Worm (Caenorhabditis elegans): ENCODE data around the gene nas-32.

Gene nas-32

DNA sequence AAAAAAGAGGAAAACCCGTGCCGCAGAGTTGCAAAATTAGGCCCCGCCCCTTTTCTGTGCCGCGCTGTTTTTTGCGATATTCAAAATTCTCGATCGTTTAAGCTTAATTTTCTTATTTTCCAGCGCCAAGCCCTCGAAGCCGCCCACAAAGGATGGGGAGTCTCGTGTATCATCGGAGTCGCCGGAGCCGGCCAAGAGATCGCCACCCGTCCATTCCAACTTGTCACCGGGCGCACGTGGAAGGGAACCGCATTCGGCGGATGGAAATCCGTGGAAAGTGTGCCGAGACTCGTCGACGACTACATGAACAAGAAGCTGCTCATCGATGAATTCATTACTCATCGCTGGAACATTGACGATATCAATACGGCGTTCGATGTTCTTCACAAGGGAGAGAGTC is 16.7 kb upstream of the nas-32 start:
- TF ChIP-seq sox-4 (tag; optimal IDR thresholded peaks at IDR 0.05) (no peak), tbx-2 (tag; optimal IDR thresholded peaks at IDR 0.05) (no peak), ceh-9 (tag; optimal IDR thresholded peaks at IDR 0.05) (no peak), sdc-2 (tag; optimal IDR thresholded peaks at IDR 0.05) (no peak), unc-3 (GFP tag; conservative IDR thresholded peaks at IDR 0.05) (no peak), unc-3 (tag; optimal IDR thresholded peaks at IDR 0.05) (no peak), ceh-18 (tag; optimal IDR thresholded peaks at IDR 0.05) (no peak), unc-86 (tag; optimal IDR thresholded peaks at IDR 0.05) (no peak)

DNA sequence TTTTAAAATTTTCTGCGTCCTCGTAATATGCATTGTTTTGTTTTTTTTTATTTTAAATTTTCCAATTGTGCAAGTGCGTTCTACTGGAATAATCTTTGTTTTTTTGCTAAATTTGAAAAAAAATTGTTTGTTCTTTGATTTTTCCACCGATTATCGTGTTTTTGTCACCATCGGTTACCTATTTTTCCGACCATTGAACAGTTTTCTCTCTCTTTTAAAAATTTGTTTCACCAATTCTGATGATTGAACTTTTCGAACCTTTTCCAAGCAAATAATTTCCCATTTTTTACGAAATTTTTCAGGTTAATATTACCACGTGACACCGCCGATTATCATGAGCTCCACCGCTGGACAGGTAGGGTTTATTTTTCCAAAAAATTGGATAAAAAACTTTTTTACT is 12.5 kb upstream of the nas-32 start, which contains the start of gene adh-5:
Gene adh-5 (plus strand): TSS at position 301 of the 400 bp plus-strand sequence.
- TF ChIP-seq K09A11.1 (tag; optimal IDR thresholded peaks at IDR 0.05; ENCODE audit: insufficient read depth) (no peak), syd-9 (tag; optimal IDR thresholded peaks at IDR 0.05) (no peak), tbx-7 (tag; optimal IDR thresholded peaks at IDR 0.05) (no peak), ceh-31 (tag; optimal IDR thresholded peaks at IDR 0.05) (no peak), ztf-16 (tag; optimal IDR thresholded peaks at IDR 0.05) (no peak)

DNA sequence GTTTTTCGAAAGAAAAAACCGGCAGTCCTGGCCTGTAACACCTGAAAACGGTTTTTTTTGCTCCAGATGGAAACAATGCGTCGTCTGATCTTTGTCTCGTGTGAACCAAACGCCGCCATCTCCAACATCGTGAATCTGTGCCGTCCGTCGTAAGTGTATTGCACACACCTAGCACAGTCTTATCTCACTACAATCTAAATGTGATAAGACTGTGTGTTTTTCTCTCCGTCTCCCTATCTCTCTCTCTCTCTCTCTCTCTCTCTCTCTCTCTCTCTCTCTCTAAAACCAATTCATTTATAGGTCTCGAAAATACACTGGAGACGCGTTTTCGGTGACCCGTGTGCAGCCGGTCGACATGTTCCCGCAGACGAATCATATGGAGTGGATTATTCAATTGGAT is 11.6 kb upstream of the nas-32 start:
- TF ChIP-seq elt-2 (tag; optimal IDR thresholded peaks at IDR 0.05) (peak; percentile 94), hlh-8 (tag; optimal IDR thresholded peaks at IDR 0.05) (no peak), hlh-6 (tag; optimal IDR thresholded peaks at IDR 0.05) (no peak)

DNA sequence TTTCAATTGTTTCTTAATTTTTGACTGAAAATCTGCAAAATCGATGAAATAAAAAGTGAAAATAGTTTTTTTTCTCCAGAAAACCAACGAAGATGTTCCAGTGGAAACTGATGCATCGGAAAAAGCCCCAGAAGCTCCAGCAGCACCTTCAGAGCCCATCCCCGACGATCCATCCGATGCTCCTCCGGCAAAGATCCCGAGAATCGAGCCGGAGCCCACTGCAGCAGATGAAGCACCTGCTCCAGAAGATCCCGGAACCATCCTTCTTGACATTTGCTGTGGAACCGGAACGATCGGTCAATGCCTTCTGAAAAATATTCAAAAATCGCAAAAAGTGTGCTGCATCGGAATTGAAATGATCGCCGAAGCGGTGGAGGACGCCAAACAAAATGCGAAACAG is 9.7 kb upstream of the nas-32 start:
- no peak for TF ChIP-seq ceh-24 (tag; optimal IDR thresholded peaks at IDR 0.05)
- TF ChIP-seq ceh-18 (tag; optimal IDR thresholded peaks at IDR 0.05), result no peak
- no peak for TF ChIP-seq ceh-6 (GFP tag; optimal IDR thresholded peaks at IDR 0.05)
- no peak for TF ChIP-seq dve-1 (tag; optimal IDR thresholded peaks at IDR 0.05)
- no peak for TF ChIP-seq npax-4 (tag; optimal IDR thresholded peaks at IDR 0.05)

DNA sequence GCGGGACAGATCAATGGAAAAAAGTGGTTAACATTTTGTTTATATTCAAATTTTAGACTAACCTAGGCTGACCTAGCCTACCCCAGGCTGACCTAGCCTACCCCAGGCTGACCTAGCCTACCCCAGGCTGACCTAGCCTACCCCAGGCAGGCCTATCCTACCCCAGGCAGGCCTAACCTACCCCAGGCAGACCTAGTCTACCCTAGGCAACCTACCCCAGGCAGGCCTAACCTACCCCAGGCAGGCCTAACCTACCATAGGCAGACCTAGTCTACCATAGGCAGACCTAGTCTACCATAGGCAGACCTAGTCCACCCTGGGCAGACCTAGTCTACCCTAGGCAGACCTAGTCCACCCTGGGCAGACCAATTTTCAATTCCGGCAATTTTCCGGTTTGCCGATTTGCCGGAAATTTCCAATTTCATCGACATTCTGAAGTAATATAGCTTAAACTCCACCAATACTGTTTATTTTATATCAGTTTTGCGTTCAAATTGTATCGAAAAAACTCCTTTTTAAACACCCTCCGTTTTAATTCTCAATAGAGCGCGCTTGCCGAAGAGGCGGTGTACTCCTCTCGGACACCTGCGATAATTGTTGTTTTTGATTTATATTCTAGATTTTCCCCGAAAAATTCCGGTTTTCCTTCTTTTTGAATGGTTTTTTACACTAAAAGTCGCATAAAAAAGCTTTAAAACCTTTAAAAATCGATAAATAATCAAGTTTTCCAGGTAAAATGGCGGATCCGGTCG is 5.4 kb upstream of the nas-32 start, which contains the start of gene trm-2A:
Gene trm-2A (plus strand): TSS at position 732 of the 752 bp plus-strand sequence.
- TF ChIP-seq ceh-2 (tag; optimal IDR thresholded peaks at IDR 0.05) (no peak), elt-4 (tag; optimal IDR thresholded peaks at IDR 0.05) (no peak), ceh-31 (tag; optimal IDR thresholded peaks at IDR 0.05) (peak; percentile 15), nfya-1 (tag; optimal IDR thresholded peaks at IDR 0.05) (peak; percentile 24), pag-3 (tag; optimal IDR thresholded peaks at IDR 0.05; ENCODE audit: borderline replicate concordance) (no peak), gmeb-2 (tag; optimal IDR thresholded peaks at IDR 0.05) (no peak), F13H6.1 (tag; optimal IDR thresholded peaks at IDR 0.05) (no peak), pha-4 (tag; optimal IDR thresholded peaks at IDR 0.05) (no peak), che-1 (tag; optimal IDR thresholded peaks at IDR 0.05) (no peak), tbx-2 (tag; optimal IDR thresholded peaks at IDR 0.05) (peak; percentile 26)

DNA sequence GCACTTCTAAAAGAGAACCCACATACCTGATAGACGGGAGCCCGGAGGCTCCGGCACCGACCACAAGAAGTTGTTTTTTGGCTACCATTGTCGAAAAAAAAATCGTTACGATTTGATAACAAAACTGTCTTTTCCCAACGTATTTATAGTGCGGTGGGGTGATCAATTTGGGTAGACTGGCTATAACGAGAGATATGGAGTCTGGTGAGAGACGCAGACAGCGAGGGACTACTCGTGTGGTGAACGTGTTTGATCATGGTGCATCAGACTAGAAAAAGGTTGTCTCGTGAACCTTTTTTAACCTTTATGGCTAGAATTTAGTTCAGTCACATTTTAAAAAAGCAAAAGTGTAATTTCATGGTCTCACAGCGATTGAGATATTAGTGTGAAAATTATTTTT is 4.5 kb upstream of the nas-32 start, which contains the start of gene fmo-5:
Gene fmo-5 (minus strand): TSS at position 206 of the 400 bp plus-strand sequence.
- TF ChIP-seq ets-4 (tag; optimal IDR thresholded peaks at IDR 0.05), result no peak
- peak; percentile 36 for TF ChIP-seq hlh-30 (tag; optimal IDR thresholded peaks at IDR 0.05; ENCODE audit: insufficient read depth)
- no peak for TF ChIP-seq pqm-1 (tag; optimal IDR thresholded peaks at IDR 0.05)
- no peak for TF ChIP-seq tbx-7 (tag; optimal IDR thresholded peaks at IDR 0.05)

Measured in whole organism, late embryonic.